Worm (Caenorhabditis elegans) whole organism, late embryonic: ENCODE data around the gene AC3.5.

Source experiments
- C08G9.2 ChIP-seq: sonication (generic microtip); optimal IDR thresholded peaks from 2 replicates; lab custom pipeline; 2016; ENCODE audit warnings: mild to moderate bottlenecking, missing genetic modification characterization, moderate library complexity, missing compliant biosample characterization
- C38D4.7 ChIP-seq: fragments of 200-800 bp; sonication (Bioruptor generic); optimal IDR thresholded peaks from 2 replicates; lab custom pipeline; 2018; ENCODE audit warnings: mild to moderate bottlenecking, missing genetic modification characterization, moderate library complexity, missing compliant biosample characterization
- F13H6.1 ChIP-seq: sonication (generic microtip); optimal IDR thresholded peaks from 2 replicates; lab custom pipeline; 2016; ENCODE audit warnings: missing genetic modification characterization, missing compliant biosample characterization
- K02D7.2 ChIP-seq: sonication (generic microtip); optimal IDR thresholded peaks from 2 replicates; lab custom pipeline; 2017; ENCODE audit warnings: mild to moderate bottlenecking, missing genetic modification characterization, missing compliant biosample characterization
- K09A11.1 ChIP-seq: sonication (generic microtip); optimal IDR thresholded peaks from 2 replicates; lab custom pipeline; 2017; ENCODE audit warnings: antibody characterized with exemption, mild to moderate bottlenecking, missing genetic modification characterization, missing compliant biosample characterization; ENCODE audit not compliant: insufficient read depth
- T23F11.4 ChIP-seq: fragments of 200-800 bp; sonication (Bioruptor generic); optimal IDR thresholded peaks from 2 replicates; lab custom pipeline; 2018; ENCODE audit warnings: mild to moderate bottlenecking, missing genetic modification characterization, missing compliant biosample characterization
- ceh-14 ChIP-seq: sonication (generic microtip); optimal IDR thresholded peaks from 2 replicates; lab custom pipeline; 2016; ENCODE audit warnings: missing genotype, missing genetic modification characterization, missing compliant biosample characterization
- ceh-2 ChIP-seq: sonication (generic microtip); optimal IDR thresholded peaks from 2 replicates; lab custom pipeline; 2016; ENCODE audit warnings: missing genotype, missing genetic modification characterization, missing compliant biosample characterization
- ceh-22 ChIP-seq: sonication (generic microtip); optimal IDR thresholded peaks from 2 replicates; lab custom pipeline; 2017; ENCODE audit warnings: missing biosample characterization, missing genetic modification characterization
- ceh-24 ChIP-seq: sonication (generic microtip); optimal IDR thresholded peaks from 2 replicates; lab custom pipeline; 2016; ENCODE audit warnings: mild to moderate bottlenecking, missing genetic modification characterization, missing compliant biosample characterization
- ceh-30 ChIP-seq: fragments of 150-350 bp; optimal IDR thresholded peaks from 2 replicates; lab custom pipeline; 2014; ENCODE audit warnings: missing biosample characterization, missing genetic modification characterization
- ceh-45 ChIP-seq: fragments of 200-800 bp; sonication (Bioruptor generic); IDR thresholded peaks from 2 replicates; pipeline ENCODE4 v1.3.6; 2022; ENCODE audit warnings: missing genetic modification reagents, missing genetic modification characterization, missing compliant biosample characterization
- ceh-48 ChIP-seq: sonication (generic microtip); optimal IDR thresholded peaks from 2 replicates; lab custom pipeline; 2016; ENCODE audit warnings: missing genetic modification characterization, inconsistent platforms, missing compliant biosample characterization
- ceh-6 ChIP-seq: fragments of 200-800 bp; sonication (Bioruptor generic); optimal IDR thresholded peaks from 2 replicates; lab custom pipeline; 2018; ENCODE audit warnings: mild to moderate bottlenecking, missing genetic modification characterization, missing compliant biosample characterization
- dmd-4 ChIP-seq: sonication (generic microtip); optimal IDR thresholded peaks from 2 replicates; lab custom pipeline; 2016; ENCODE audit warnings: borderline replicate concordance, missing genetic modification characterization, missing compliant biosample characterization
- eyg-1 ChIP-seq: sonication (generic microtip); optimal IDR thresholded peaks from 2 replicates; lab custom pipeline; 2016; ENCODE audit warnings: missing genotype, missing genetic modification characterization, missing compliant biosample characterization
- fax-1 ChIP-seq: sonication (generic microtip); optimal IDR thresholded peaks from 2 replicates; lab custom pipeline; 2016; ENCODE audit warnings: missing genotype, missing genetic modification characterization, missing compliant biosample characterization
- fkh-10 ChIP-seq: fragments of 150-350 bp; optimal IDR thresholded peaks from 2 replicates; lab custom pipeline; 2014; ENCODE audit warnings: missing biosample characterization, missing genetic modification reagents, missing genetic modification characterization
- gmeb-2 ChIP-seq: sonication (generic microtip); optimal IDR thresholded peaks from 2 replicates; lab custom pipeline; 2016; ENCODE audit warnings: missing genetic modification characterization, inconsistent platforms, missing compliant biosample characterization
- hlh-13 ChIP-seq: fragments of 200-800 bp; sonication (Bioruptor generic); optimal IDR thresholded peaks from 2 replicates; lab custom pipeline; 2018; ENCODE audit warnings: mild to moderate bottlenecking, missing genetic modification characterization, missing compliant biosample characterization
- hlh-15 ChIP-seq: sonication (generic microtip); optimal IDR thresholded peaks from 2 replicates; lab custom pipeline; 2016; ENCODE audit warnings: missing genetic modification characterization, missing compliant biosample characterization
- hlh-6 ChIP-seq: sonication (generic microtip); optimal IDR thresholded peaks from 2 replicates; lab custom pipeline; 2016; ENCODE audit warnings: missing genotype, missing genetic modification characterization, missing compliant biosample characterization
- hlh-8 ChIP-seq: sonication (generic microtip); optimal IDR thresholded peaks from 2 replicates; lab custom pipeline; 2016; ENCODE audit warnings: missing genotype, missing genetic modification characterization, missing compliant biosample characterization
- lim-6 ChIP-seq: sonication (generic microtip); optimal IDR thresholded peaks from 2 replicates; lab custom pipeline; 2016; ENCODE audit warnings: missing genetic modification characterization, missing compliant biosample characterization
- madf-2 ChIP-seq: sonication (generic microtip); optimal IDR thresholded peaks from 2 replicates; lab custom pipeline; 2017; ENCODE audit warnings: missing genetic modification characterization, missing compliant biosample characterization
- mec-3 ChIP-seq: sonication (generic microtip); optimal IDR thresholded peaks from 2 replicates; lab custom pipeline; 2016; ENCODE audit warnings: borderline replicate concordance, missing genetic modification characterization, missing compliant biosample characterization
- nhr-11 ChIP-seq: fragments of 150-350 bp; optimal IDR thresholded peaks from 2 replicates; lab custom pipeline; 2014; ENCODE audit warnings: missing biosample characterization, missing genetic modification characterization
- odd-2 ChIP-seq: sonication (generic microtip); optimal IDR thresholded peaks from 2 replicates; lab custom pipeline; 2017; ENCODE audit warnings: antibody characterized with exemption, mild to moderate bottlenecking, missing genetic modification characterization, missing compliant biosample characterization
- pat-9 ChIP-seq: fragments of 200-800 bp; sonication (Bioruptor generic); optimal IDR thresholded peaks from 2 replicates; lab custom pipeline; 2018; ENCODE audit warnings: mild to moderate bottlenecking, missing genetic modification characterization, moderate library complexity, missing compliant biosample characterization
- pha-4 ChIP-seq: fragments of 150-350 bp; optimal IDR thresholded peaks from 2 replicates; lab custom pipeline; 2018; ENCODE audit warnings: missing biosample characterization, missing genetic modification reagents, missing genetic modification characterization
- pros-1 ChIP-seq: fragments of 150-350 bp; optimal IDR thresholded peaks from 2 replicates; lab custom pipeline; 2014; ENCODE audit warnings: missing biosample characterization, missing genetic modification reagents, missing genetic modification characterization
- rnt-1 ChIP-seq: sonication (generic microtip); optimal IDR thresholded peaks from 2 replicates; lab custom pipeline; 2016; ENCODE audit warnings: missing genetic modification characterization, missing compliant biosample characterization
- sdc-2 ChIP-seq: sonication (generic microtip); optimal IDR thresholded peaks from 2 replicates; lab custom pipeline; 2016; ENCODE audit warnings: missing genotype, missing genetic modification characterization, missing compliant biosample characterization
- sox-2 ChIP-seq: fragments of 200-800 bp; sonication (Bioruptor generic); IDR thresholded peaks from 2 replicates; pipeline ENCODE4 v1.3.6; 2022; ENCODE audit warnings: missing genetic modification reagents, missing genetic modification characterization, missing compliant biosample characterization
- syd-9 ChIP-seq: sonication (generic microtip); optimal IDR thresholded peaks from 2 replicates; lab custom pipeline; 2016; ENCODE audit warnings: mild to moderate bottlenecking, missing genetic modification characterization, moderate library complexity, missing compliant biosample characterization
- tbx-2 ChIP-seq: sonication (generic microtip); optimal IDR thresholded peaks from 2 replicates; lab custom pipeline; 2016; ENCODE audit warnings: missing genetic modification characterization, missing compliant biosample characterization
- tbx-7 ChIP-seq: sonication (generic microtip); optimal IDR thresholded peaks from 2 replicates; lab custom pipeline; 2016; ENCODE audit warnings: missing genotype, missing genetic modification characterization, missing compliant biosample characterization
- ttx-3 ChIP-seq: sonication (generic microtip); optimal IDR thresholded peaks from 2 replicates; lab custom pipeline; 2016; ENCODE audit warnings: missing genetic modification reagents, missing genetic modification characterization, missing compliant biosample characterization
- unc-3 ChIP-seq, 2 experiments: fragments of 200-800 bp in 1 of 2; sonication (Bioruptor generic) in 1 of 2; sonication (generic microtip) in 1 of 2; conservative IDR thresholded peaks in 1 of 2; optimal IDR thresholded peaks in 1 of 2; 2 replicates each; pipeline versions ENCODE4 v1.3.6 to Lab custom; 2016 to 2022; ENCODE audit warnings: missing compliant biosample characterization in 2 of 2, missing genetic modification characterization in 2 of 2, missing genetic modification reagents in 1 of 2
- unc-42 ChIP-seq: sonication (generic microtip); optimal IDR thresholded peaks from 2 replicates; lab custom pipeline; 2016; ENCODE audit warnings: missing genotype, missing genetic modification characterization, missing compliant biosample characterization
- unc-55 ChIP-seq: sonication (generic microtip); optimal IDR thresholded peaks from 2 replicates; lab custom pipeline; 2017; ENCODE audit warnings: missing biosample characterization, missing genetic modification reagents, missing genetic modification characterization
- zip-5 ChIP-seq: sonication (generic microtip); optimal IDR thresholded peaks from 2 replicates; lab custom pipeline; 2016; ENCODE audit warnings: missing genetic modification characterization, missing compliant biosample characterization
- ztf-16 ChIP-seq: sonication (generic microtip); optimal IDR thresholded peaks from 2 replicates; lab custom pipeline; 2017; ENCODE audit warnings: missing genetic modification characterization, missing compliant biosample characterization

The AC3.5 gene

ce11 chrV:10357467-10357953 is 30.8 kb upstream of the AC3.5 start, which contains the start of gene ceeh-2:
ceeh-2 (minus strand) TSS chrV:10357903.
- no peak for TF ChIP-seq sdc-2 (tag; lab: Kevin White, UChicago)
- no peak for TF ChIP-seq sox-2 (GFP tag; lab: Robert Waterston, UW)
- no peak for TF ChIP-seq syd-9 (tag; lab: Kevin White, UChicago)
- TF ChIP-seq pros-1 (tag; lab: Kevin White, UChicago), result no peak
- TF ChIP-seq hlh-15, result no peak
- TF ChIP-seq hlh-8, result no peak
- no peak for TF ChIP-seq fax-1 (tag; lab: Kevin White, UChicago)
- no peak for TF ChIP-seq pha-4
- TF ChIP-seq C38D4.7 (GFP tag; lab: Kevin White, UChicago), result no peak

DNA sequence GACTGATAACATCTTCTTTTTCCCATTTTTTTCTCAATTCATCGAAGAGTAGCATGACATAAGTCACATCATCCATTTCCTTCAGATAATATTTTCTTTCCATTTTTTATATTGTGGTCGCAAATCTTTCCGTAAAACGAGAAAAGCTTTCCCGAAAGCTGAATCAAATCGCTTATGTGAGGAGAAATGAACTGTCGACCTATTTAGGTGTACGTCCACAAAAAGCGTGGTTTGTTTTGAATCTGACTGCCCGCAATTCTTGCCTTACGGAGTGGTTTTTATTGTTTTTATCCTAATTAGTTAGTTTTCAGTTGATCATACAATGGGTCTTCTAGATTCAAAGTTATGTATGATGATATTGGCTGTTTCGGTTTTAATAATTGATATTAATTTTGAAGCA is 30.1 kb upstream of the AC3.5 start, which contains the start of gene ttll-15:
ttll-15 (plus strand) TSS at position 301 of the 400 bp plus-strand sequence.
- TF ChIP-seq rnt-1 (tag; lab: Kevin White, UChicago), result no peak
- no peak for TF ChIP-seq syd-9 (tag; lab: Kevin White, UChicago)
- TF ChIP-seq tbx-2 (tag; lab: Kevin White, UChicago), result no peak
- no peak for TF ChIP-seq hlh-15
- TF ChIP-seq hlh-13 (GFP tag; lab: Kevin White, UChicago), result no peak
- TF ChIP-seq ceh-6, result no peak
- TF ChIP-seq ceh-24 (tag; lab: Kevin White, UChicago), result no peak
- TF ChIP-seq unc-3 (GFP tag; conservative IDR thresholded peaks at IDR 0.05; lab: Robert Waterston, UW), result no peak
- TF ChIP-seq unc-3 (tag; optimal IDR thresholded peaks at IDR 0.05; lab: Kevin White, UChicago), result no peak
- no peak for TF ChIP-seq eyg-1 (tag; lab: Kevin White, UChicago)
- TF ChIP-seq ceh-2 (tag; lab: Kevin White, UChicago), result no peak
- no peak for TF ChIP-seq F13H6.1 (tag; lab: Kevin White, UChicago)
- no peak for TF ChIP-seq ceh-45 (GFP tag; lab: Robert Waterston, UW)
- no peak for TF ChIP-seq dmd-4 (tag; lab: Kevin White, UChicago)

DNA sequence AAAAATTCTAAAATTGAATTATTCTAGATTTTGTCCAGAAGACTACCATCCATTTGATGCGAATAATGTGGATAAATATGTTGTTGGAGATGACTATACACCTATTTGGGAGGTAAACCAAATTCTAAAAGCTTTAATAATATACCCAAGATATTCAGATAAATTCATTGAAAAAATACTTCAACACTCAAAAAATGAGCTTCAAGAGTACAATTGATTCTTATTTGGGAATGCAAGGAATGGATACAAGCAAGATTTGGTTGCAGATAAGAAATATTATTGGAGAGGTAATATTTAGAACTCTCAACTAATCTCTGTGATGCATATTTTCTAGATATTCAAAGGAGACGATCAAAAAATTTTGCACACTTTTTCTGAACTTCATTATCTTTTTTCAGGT is 28.1 kb upstream of the AC3.5 start:
- TF ChIP-seq ceh-45 (GFP tag; lab: Robert Waterston, UW), result no peak
- no peak for TF ChIP-seq F13H6.1 (tag; lab: Kevin White, UChicago)
- no peak for TF ChIP-seq fax-1 (tag; lab: Kevin White, UChicago)
- no peak for TF ChIP-seq ceh-24 (tag; lab: Kevin White, UChicago)
- no peak for TF ChIP-seq ceh-30 (tag; lab: Kevin White, UChicago)
- no peak for TF ChIP-seq ceh-14 (tag; lab: Kevin White, UChicago)
- no peak for TF ChIP-seq tbx-7 (tag; lab: Kevin White, UChicago)
- no peak for TF ChIP-seq zip-5 (tag; lab: Kevin White, UChicago)
- no peak for TF ChIP-seq odd-2 (tag; lab: Kevin White, UChicago)
- TF ChIP-seq madf-2 (tag; lab: Kevin White, UChicago), result no peak
- no peak for TF ChIP-seq unc-42 (tag; lab: Kevin White, UChicago)
- TF ChIP-seq T23F11.4 (GFP tag; lab: Kevin White, UChicago), result no peak
- no peak for TF ChIP-seq hlh-6 (tag; lab: Kevin White, UChicago)
- no peak for TF ChIP-seq nhr-11 (tag; lab: Kevin White, UChicago)
- no peak for TF ChIP-seq sox-2 (GFP tag; lab: Robert Waterston, UW)
- no peak for TF ChIP-seq lim-6 (tag; lab: Kevin White, UChicago)
- no peak for TF ChIP-seq mec-3 (tag; lab: Kevin White, UChicago)
- no peak for TF ChIP-seq unc-3 (GFP tag; conservative IDR thresholded peaks at IDR 0.05; lab: Robert Waterston, UW)
- TF ChIP-seq unc-3 (tag; optimal IDR thresholded peaks at IDR 0.05; lab: Kevin White, UChicago), result no peak
- no peak for TF ChIP-seq syd-9 (tag; lab: Kevin White, UChicago)
- TF ChIP-seq K09A11.1 (tag; lab: Kevin White, UChicago), result no peak

- TF ChIP-seq ztf-16 (tag; lab: Kevin White, UChicago) (no peak), fkh-10 (no peak), ttx-3 (no peak), pat-9 (tag; lab: Kevin White, UChicago) (no peak), ceh-48 (tag; lab: Kevin White, UChicago) (no peak), F13H6.1 (tag; lab: Kevin White, UChicago) (no peak), hlh-6 (tag; lab: Kevin White, UChicago) (no peak), ceh-22 (tag; lab: Kevin White, UChicago) (no peak), ceh-14 (tag; lab: Kevin White, UChicago) (no peak), K02D7.2 (tag; lab: Kevin White, UChicago) (no peak), hlh-13 (GFP tag; lab: Kevin White, UChicago) (no peak), fax-1 (tag; lab: Kevin White, UChicago) (no peak), tbx-2 (tag; lab: Kevin White, UChicago) (peak; percentile 52), lim-6 (tag; lab: Kevin White, UChicago) (no peak), gmeb-2 (tag; lab: Kevin White, UChicago) (no peak), pha-4 (no peak), C08G9.2 (tag; lab: Kevin White, UChicago) (no peak), unc-55 (no peak), sdc-2 (tag; lab: Kevin White, UChicago) (no peak)
These were observed 26.4 kb upstream of the AC3.5 start, which contains the start of gene cash-1 for ce11 chrV:10361830-10362397. cash-1 (plus strand) TSS chrV:10362261.
